Worm (Caenorhabditis elegans) whole organism, L4 larva: ENCODE data around the gene dyf-19.

Experiments
- D1046.2 ChIP-seq: fragments of 200-800 bp; sonication (Bioruptor generic); IDR thresholded peaks from 2 replicates; pipeline ENCODE4 v1.3.6; 2022; ENCODE audit warnings: missing genetic modification characterization, missing compliant biosample characterization
- F10B5.3 ChIP-seq: sonication (generic microtip); optimal IDR thresholded peaks from 2 replicates; lab custom pipeline; 2016; ENCODE audit warnings: mild to moderate bottlenecking, missing genetic modification characterization, missing compliant biosample characterization
- Y48G9A.11 ChIP-seq: fragments of 200-800 bp; sonication (Bioruptor generic); IDR thresholded peaks from 2 replicates; pipeline ENCODE4 v1.3.6; 2022; ENCODE audit warnings: missing genetic modification reagents, missing genetic modification characterization, missing compliant biosample characterization
- ZK546.5 ChIP-seq, 2 experiments: sonication (generic microtip); optimal IDR thresholded peaks; 2 replicates each; lab custom pipeline; 2017; ENCODE audit warnings: missing biosample characterization in 2 of 2, missing genetic modification characterization in 2 of 2
- aha-1 ChIP-seq: fragments of 150-350 bp; peaks from one replicate; lab custom pipeline; 2014; ENCODE audit warnings: missing biosample characterization, missing genetic modification characterization
- arid-1 ChIP-seq: fragments of 200-800 bp; sonication (Bioruptor generic); conservative IDR thresholded peaks from 2 replicates; pipeline ENCODE4 v1.3.6; 2022; ENCODE audit warnings: missing genetic modification reagents, missing genetic modification characterization, missing compliant biosample characterization
- ceh-32 ChIP-seq: sonication (generic microtip); optimal IDR thresholded peaks from 2 replicates; lab custom pipeline; 2016; ENCODE audit warnings: mild to moderate bottlenecking, missing genetic modification characterization, missing compliant biosample characterization; ENCODE audit not compliant: poor library complexity
- ceh-62 ChIP-seq: sonication (generic microtip); optimal IDR thresholded peaks from 2 replicates; lab custom pipeline; 2017; ENCODE audit warnings: missing biosample characterization, missing genetic modification characterization
- ceh-82 ChIP-seq: sonication (generic microtip); optimal IDR thresholded peaks from 2 replicates; lab custom pipeline; 2017; ENCODE audit warnings: missing biosample characterization, missing genetic modification characterization
- daf-12 ChIP-seq: fragments of 150-350 bp; optimal IDR thresholded peaks from 2 replicates; lab custom pipeline; 2014; ENCODE audit warnings: missing biosample characterization, missing genetic modification reagents, missing genetic modification characterization
- daf-16 ChIP-seq, 3 experiments: sonication (generic microtip); optimal IDR thresholded peaks; 2 replicates each; lab custom pipeline; 2016 to 2017; ENCODE audit warnings: missing genetic modification characterization in 3 of 3, missing genetic modification reagents in 3 of 3, mild to moderate bottlenecking in 2 of 3, missing compliant biosample characterization in 2 of 3, missing biosample characterization in 1 of 3, moderate library complexity in 1 of 3
- dmd-6 ChIP-seq: fragments of 200-800 bp; sonication (Bioruptor generic); IDR thresholded peaks from 2 replicates; pipeline ENCODE4 v1.3.6; 2022; ENCODE audit warnings: missing genetic modification reagents, missing genetic modification characterization, missing compliant biosample characterization
- dmd-9 ChIP-seq: fragments of 200-800 bp; sonication (Bioruptor generic); IDR thresholded peaks from 2 replicates; pipeline ENCODE4 v1.3.6; 2022; ENCODE audit warnings: missing genetic modification reagents, missing genetic modification characterization, missing compliant biosample characterization
- egl-43 ChIP-seq: fragments of 200-800 bp; sonication (Bioruptor generic); IDR thresholded peaks from 2 replicates; pipeline ENCODE4 v1.3.6; 2022; ENCODE audit warnings: missing genetic modification reagents, missing genetic modification characterization, missing compliant biosample characterization
- hlh-11 ChIP-seq: fragments of 200-800 bp; sonication (Bioruptor generic); optimal IDR thresholded peaks from 2 replicates; lab custom pipeline; 2018; ENCODE audit warnings: mild to moderate bottlenecking, missing genetic modification characterization, missing compliant biosample characterization
- hlh-30 ChIP-seq: sonication (generic microtip); optimal IDR thresholded peaks from 2 replicates; lab custom pipeline; 2017; ENCODE audit warnings: antibody characterized with exemption, mild to moderate bottlenecking, missing genetic modification characterization, missing compliant biosample characterization; ENCODE audit not compliant: insufficient read depth
- lim-7 ChIP-seq: fragments of 200-800 bp; sonication (Bioruptor generic); IDR thresholded peaks from 2 replicates; pipeline ENCODE4 v1.3.6; 2022; ENCODE audit warnings: missing genetic modification characterization, missing compliant biosample characterization
- lin-13 ChIP-seq: fragments of 150-350 bp; optimal IDR thresholded peaks from 2 replicates; lab custom pipeline; 2014; ENCODE audit warnings: missing biosample characterization, missing genetic modification reagents, missing genetic modification characterization
- madf-5 ChIP-seq, 2 experiments: fragments of 200-800 bp; sonication (Bioruptor generic); IDR thresholded peaks; 2 replicates each; pipeline ENCODE4 v1.3.6; 2022; ENCODE audit warnings: missing compliant biosample characterization in 2 of 2, missing genetic modification characterization in 2 of 2
- mep-1 ChIP-seq: fragments of 150-350 bp; sonication (generic microtip); optimal IDR thresholded peaks from 3 replicates; lab custom pipeline; 2014; ENCODE audit warnings: missing biosample characterization, missing genetic modification characterization
- mes-2 ChIP-seq: sonication (generic microtip); optimal IDR thresholded peaks from 2 replicates; lab custom pipeline; 2016; ENCODE audit warnings: missing genotype, mild to moderate bottlenecking, missing genetic modification characterization, missing compliant biosample characterization; ENCODE audit not compliant: poor library complexity, severe bottlenecking
- mxl-2 ChIP-seq: fragments of 200-800 bp; sonication (Bioruptor generic); conservative IDR thresholded peaks from 2 replicates; pipeline ENCODE4 v1.3.6; 2022; ENCODE audit warnings: missing genetic modification reagents, missing genetic modification characterization, missing compliant biosample characterization
- mxl-3 ChIP-seq: fragments of 200-800 bp; sonication (Bioruptor generic); optimal IDR thresholded peaks from 2 replicates; lab custom pipeline; 2018; ENCODE audit warnings: mild to moderate bottlenecking, missing genetic modification characterization, missing compliant biosample characterization
- nhr-28 ChIP-seq: fragments of 150-350 bp; optimal IDR thresholded peaks from 2 replicates; lab custom pipeline; 2014; ENCODE audit warnings: missing biosample characterization, missing genetic modification characterization
- nhr-76 ChIP-seq: fragments of 150-350 bp; optimal IDR thresholded peaks from 2 replicates; lab custom pipeline; 2014; ENCODE audit warnings: missing biosample characterization, missing genetic modification characterization
- nhr-77 ChIP-seq: fragments of 150-350 bp; optimal IDR thresholded peaks from 2 replicates; lab custom pipeline; 2014; ENCODE audit warnings: missing biosample characterization, missing genetic modification characterization
- set-16 ChIP-seq: fragments of 200-800 bp; sonication (Bioruptor generic); IDR thresholded peaks from 2 replicates; pipeline ENCODE4 v1.3.6; 2022; ENCODE audit warnings: missing genetic modification reagents, missing genetic modification characterization, missing compliant biosample characterization
- snpc-4 ChIP-seq: fragments of 150-350 bp; optimal IDR thresholded peaks from 2 replicates; lab custom pipeline; 2014; ENCODE audit warnings: missing biosample characterization, missing genetic modification characterization
- spr-3 ChIP-seq: fragments of 200-800 bp; sonication (Bioruptor generic); optimal IDR thresholded peaks from 2 replicates; lab custom pipeline; 2018; ENCODE audit warnings: mild to moderate bottlenecking, missing genetic modification characterization, missing compliant biosample characterization
- unc-130 ChIP-seq: sonication (generic microtip); optimal IDR thresholded peaks from 2 replicates; lab custom pipeline; 2016; ENCODE audit warnings: missing genetic modification reagents, missing genetic modification characterization, missing compliant biosample characterization
- unc-62 ChIP-seq, 3 experiments: fragments of 150-350 bp in 1 of 3; sonication (generic microtip); optimal IDR thresholded peaks in 2 of 3; peaks in 1 of 3; 1 replicate in 1 of 3; 2 replicates in 2 of 3; lab custom pipeline; 2014 to 2017; ENCODE audit warnings: missing biosample characterization in 3 of 3, missing genetic modification characterization in 3 of 3, missing genetic modification reagents in 3 of 3, missing genotype in 1 of 3
- zip-2 ChIP-seq: fragments of 150-350 bp; optimal IDR thresholded peaks from 2 replicates; lab custom pipeline; 2014; ENCODE audit warnings: missing biosample characterization, missing genetic modification characterization

dyf-19 gene

DNA sequence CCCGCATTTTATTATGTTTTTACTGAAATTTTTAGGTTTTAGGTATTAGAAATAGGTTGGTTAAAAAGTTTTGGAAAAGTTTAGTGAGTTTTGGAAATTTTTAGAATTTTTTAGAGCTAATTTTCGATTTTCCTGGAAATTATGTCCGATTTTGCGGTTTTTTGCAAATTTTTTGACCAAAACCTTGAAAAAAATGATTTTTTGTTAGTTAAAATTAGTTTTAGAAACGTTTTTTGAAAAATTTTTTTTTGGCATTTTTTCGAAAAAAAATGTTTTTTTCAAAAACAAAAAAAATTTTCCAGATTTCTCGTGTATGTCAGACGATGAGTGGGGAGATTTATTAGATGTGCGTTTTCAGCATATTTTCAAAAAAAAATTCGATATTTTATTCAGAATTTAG is at the start of gene dyf-19:
Gene dyf-19, plus strand, starts transcription at position 301 of the 400 bp plus-strand sequence.
- TF ChIP-seq hlh-30 = no peak
- TF ChIP-seq unc-130 (GFP tag; lab: Kevin White, UChicago) = no peak
- no peak for TF ChIP-seq set-16
- TF ChIP-seq mes-2 (tag; lab: Kevin White, UChicago) = no peak
- TF ChIP-seq lim-7 (GFP tag; lab: Robert Waterston, UW) = no peak
- TF ChIP-seq lin-13 (GFP tag; lab: Kevin White, UChicago) = no peak
- no peak for TF ChIP-seq madf-5 (GFP tag; IDR thresholded peaks at IDR 0.05; lab: Robert Waterston, UW)
- no peak for TF ChIP-seq snpc-4 (tag; lab: Kevin White, UChicago)

DNA sequence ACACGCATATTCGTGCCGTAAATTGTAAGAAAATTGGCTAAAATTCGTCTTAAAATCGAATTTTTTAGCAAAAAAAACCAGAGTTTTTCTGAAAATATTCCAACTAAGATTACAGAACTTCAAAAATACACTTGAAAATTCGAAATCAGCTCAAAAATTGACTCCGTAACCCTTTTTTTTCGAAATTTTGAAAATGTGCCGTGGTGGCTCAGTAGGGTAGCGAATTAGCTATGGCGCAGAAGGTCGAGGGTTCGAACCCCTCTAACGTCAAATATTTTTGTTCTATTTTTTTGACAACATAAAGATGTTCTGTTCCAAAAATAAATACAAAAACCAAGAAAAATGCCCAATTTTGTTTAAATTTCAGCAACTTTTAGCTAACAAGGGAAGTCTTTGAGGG is 45.3 kb upstream of the dyf-19 start:
- TF ChIP-seq nhr-28 (tag; lab: Kevin White, UChicago) (no peak), hlh-30 (no peak), mxl-2 (GFP tag; lab: Robert Waterston, UW) (no peak), ceh-82 (tag; lab: Kevin White, UChicago) (no peak), spr-3 (no peak), daf-12 (no peak), dmd-6 (GFP tag; lab: Robert Waterston, UW) (no peak), D1046.2 (GFP tag; lab: Robert Waterston, UW) (no peak), ceh-62 (tag; lab: Kevin White, UChicago) (no peak), mxl-3 (GFP tag; lab: Kevin White, UChicago) (no peak), arid-1 (GFP tag; lab: Robert Waterston, UW) (no peak), lim-7 (GFP tag; lab: Robert Waterston, UW) (no peak), hlh-11 (tag; lab: Kevin White, UChicago) (no peak), mep-1 (tag; lab: Kevin White, UChicago) (no peak), ZK546.5 (tag; optimal IDR thresholded peaks at IDR 0.05; lab: Kevin White, UChicago) (no peak), dmd-9 (GFP tag; lab: Robert Waterston, UW) (no peak)
- TF ChIP-seq, all 104 proteins: peak for 0

DNA sequence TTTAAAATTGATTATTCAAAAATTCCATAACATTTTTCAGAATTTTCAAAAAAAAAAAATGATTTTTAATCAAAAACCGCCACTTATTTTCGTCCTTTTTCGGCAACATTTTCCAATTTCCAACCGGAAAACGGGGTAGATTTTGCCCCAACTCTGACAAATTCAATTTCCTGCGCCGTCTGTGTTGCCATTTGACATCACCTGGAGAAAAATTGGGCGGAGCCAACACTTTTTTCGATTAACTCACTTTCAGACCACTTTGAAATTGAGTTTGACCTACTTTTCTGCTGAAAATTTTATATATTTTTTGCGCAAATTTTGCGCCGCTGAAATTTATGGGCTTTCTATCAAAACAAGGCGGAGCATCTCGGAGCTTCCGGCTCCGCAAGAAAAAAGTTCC is 42.6 kb upstream of the dyf-19 start:
- TF ChIP-seq nhr-77 (tag; lab: Kevin White, UChicago) (no peak), aha-1 (peak; percentile 78), Y48G9A.11 (GFP tag; lab: Robert Waterston, UW) (no peak), nhr-76 (tag; lab: Kevin White, UChicago) (no peak)

DNA sequence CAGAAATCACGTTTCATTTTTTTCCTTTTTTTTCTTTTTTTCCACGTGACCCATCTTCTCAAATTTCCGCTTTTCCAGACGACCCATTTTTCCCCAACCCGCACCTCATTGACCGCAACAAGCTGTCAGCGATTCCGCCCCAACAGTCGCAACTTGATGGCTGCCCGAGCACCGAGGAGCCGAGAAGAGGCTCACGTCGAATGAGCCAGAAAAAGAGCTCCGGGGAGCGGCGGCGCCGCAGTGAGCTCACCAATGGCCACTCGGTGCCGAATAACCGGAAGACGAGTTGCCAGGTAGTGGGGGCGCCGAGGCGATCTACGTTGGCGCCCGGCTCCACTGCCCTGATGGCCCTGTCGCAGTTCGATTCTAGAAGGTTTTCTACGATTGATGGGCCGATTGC is 34.0 kb upstream of the dyf-19 start:
- TF ChIP-seq set-16 (peak; percentile 95), egl-43 (GFP tag; lab: Robert Waterston, UW) (0 out of 2 replicates have a peak, but pooled peaks have one; percentile 53), aha-1 (no peak), daf-16 (GFP tag; optimal IDR thresholded peaks at IDR 0.05; lab: Kevin White, UChicago) (no peak), daf-16 (tag; optimal IDR thresholded peaks at IDR 0.05; lab: Kevin White, UChicago) (no peak), unc-62 (GFP tag; optimal IDR thresholded peaks at IDR 0.05 in 1 of 2; lab: Kevin White, UChicago) (peak in 1 of 2 experiments; percentile 49), unc-62 (tag; optimal IDR thresholded peaks at IDR 0.05; lab: Kevin White, UChicago) (no peak), ceh-32 (no peak)

DNA sequence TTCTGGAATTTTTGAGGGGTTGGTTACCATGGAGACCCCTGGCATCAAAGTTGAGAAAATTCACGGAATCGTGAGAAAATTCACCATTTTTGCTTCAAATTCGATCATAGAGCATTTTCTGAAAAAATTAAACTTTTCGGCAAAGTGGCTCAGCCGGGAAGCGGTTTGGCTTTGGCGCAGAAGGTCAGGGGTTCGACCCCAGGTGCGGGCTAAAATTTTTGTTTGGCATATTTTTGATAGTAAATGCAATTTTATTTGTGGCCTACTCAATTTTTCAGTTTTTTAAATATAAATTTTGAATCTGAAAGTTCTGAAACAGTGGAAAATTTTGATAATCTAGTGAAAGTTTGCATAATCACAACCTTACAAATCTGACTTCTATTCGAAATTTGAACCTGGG is 25.8 kb upstream of the dyf-19 start:
- TF ChIP-seq aha-1 (peak; percentile 96), nhr-77 (tag; lab: Kevin White, UChicago) (no peak)

DNA sequence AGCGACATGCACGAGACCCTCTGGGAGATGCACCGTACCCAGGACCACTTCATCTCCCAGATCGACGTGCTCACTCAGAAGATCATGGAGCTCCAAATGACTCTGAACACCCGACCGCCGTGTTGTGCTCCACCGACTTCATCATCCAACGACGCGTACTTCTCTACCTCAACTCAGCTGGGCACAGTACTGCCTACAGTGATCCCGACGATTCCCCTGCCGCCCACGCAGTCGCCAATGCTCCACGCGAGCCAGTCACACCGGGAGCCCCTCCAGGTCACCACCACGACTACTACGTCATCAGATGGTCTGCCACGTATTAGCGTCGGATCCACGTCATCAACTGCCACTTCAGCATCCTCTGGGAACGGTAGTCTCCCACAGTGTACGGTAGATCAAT is 19.4 kb upstream of the dyf-19 start:
- TF ChIP-seq set-16 = peak; percentile 75
- no peak for TF ChIP-seq arid-1 (GFP tag; lab: Robert Waterston, UW)
- TF ChIP-seq egl-43 (GFP tag; lab: Robert Waterston, UW) = peak; percentile 66; the same call in 1 of the 2 replicates
- no peak for TF ChIP-seq zip-2 (tag; lab: Kevin White, UChicago)
- no peak for TF ChIP-seq F10B5.3 (tag; lab: Kevin White, UChicago)
